Worm (Caenorhabditis elegans): Measurements from ENCODE around the gene bcmo-1.

DNA sequence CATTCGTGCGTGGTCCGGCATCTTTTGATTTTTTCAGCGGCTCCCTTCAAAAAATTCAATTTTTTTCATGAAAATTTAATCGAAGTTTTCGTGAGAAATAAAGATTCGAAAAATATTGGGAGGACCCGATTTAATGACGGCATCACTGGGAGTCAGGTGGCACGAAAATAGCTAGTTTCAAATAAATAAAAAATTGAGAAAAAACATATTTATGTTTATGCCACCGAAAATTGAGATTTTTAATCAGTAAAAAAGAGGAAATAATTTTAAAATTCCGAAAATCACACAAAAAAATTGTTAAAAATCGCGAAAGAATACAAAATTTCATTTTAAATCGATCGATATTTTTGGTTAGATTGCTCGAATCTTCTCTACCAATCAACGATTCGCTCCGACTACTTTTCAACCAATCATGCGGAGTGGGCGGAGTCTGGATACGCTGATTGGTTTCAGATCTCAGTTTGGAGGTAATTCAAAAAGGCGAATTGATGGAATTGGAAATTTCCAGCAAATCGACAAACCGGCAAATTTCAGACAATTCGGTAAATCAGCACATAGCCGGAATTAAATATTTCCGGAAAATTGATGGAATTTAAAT lies 47.7 kb downstream of the bcmo-1 start, which contains the start of gene gsy-1:
- TF ChIP-seq nfya-1 (tag; optimal IDR thresholded peaks at IDR 0.05): peak; percentile 67
- no peak for TF ChIP-seq ceh-14 (tag; optimal IDR thresholded peaks at IDR 0.05)
- no peak for TF ChIP-seq sox-2 (GFP tag; IDR thresholded peaks at IDR 0.05)
- no peak for TF ChIP-seq fkh-6 (tag; optimal IDR thresholded peaks at IDR 0.05)
- TF ChIP-seq ref-2 (tag; optimal IDR thresholded peaks at IDR 0.05): no peak
- TF ChIP-seq odd-2 (tag; optimal IDR thresholded peaks at IDR 0.05): no peak
- no peak for TF ChIP-seq nhr-232 (tag; optimal IDR thresholded peaks at IDR 0.05)
- TF ChIP-seq nhr-11 (tag; optimal IDR thresholded peaks at IDR 0.05): no peak
- no peak for TF ChIP-seq fax-1 (tag; optimal IDR thresholded peaks at IDR 0.05)
- no peak for TF ChIP-seq syd-9 (tag; optimal IDR thresholded peaks at IDR 0.05)
